Worm (Caenorhabditis elegans) whole organism, midembryonic: ENCODE measurements around the gene cept-1.

Source experiments
- T22C8.4 ChIP-seq: fragments of 200-800 bp; sonication (Bioruptor generic); IDR thresholded peaks from 2 replicates; pipeline ENCODE4 v1.3.6; 2022; ENCODE audit warnings: missing genetic modification characterization, missing compliant biosample characterization
- flt-1 ChIP-seq: fragments of 200-800 bp; sonication (Bioruptor generic); IDR thresholded peaks from 2 replicates; pipeline ENCODE4 v1.3.6; 2022; ENCODE audit warnings: missing genetic modification characterization, missing compliant biosample characterization
- klf-2 ChIP-seq: fragments of 200-800 bp; sonication (Bioruptor generic); conservative IDR thresholded peaks from 2 replicates; pipeline ENCODE4 v1.3.6; 2022; ENCODE audit warnings: missing genetic modification reagents, missing genetic modification characterization, missing compliant biosample characterization
- med-1 ChIP-seq: sonication (generic microtip); optimal IDR thresholded peaks from 2 replicates; lab custom pipeline; 2017; ENCODE audit warnings: missing genetic modification characterization, mild to moderate bottlenecking, missing compliant biosample characterization, antibody characterized with exemption, missing genetic modification reagents; ENCODE audit not compliant: insufficient read depth
- ztf-23 ChIP-seq: fragments of 200-800 bp; sonication (Bioruptor generic); IDR thresholded peaks from 2 replicates; pipeline ENCODE4 v1.3.6; 2022; ENCODE audit warnings: missing genetic modification reagents, missing genetic modification characterization, missing compliant biosample characterization
- ztf-29 ChIP-seq: fragments of 200-800 bp; sonication (Bioruptor generic); IDR thresholded peaks from 2 replicates; pipeline ENCODE4 v1.3.6; 2022; ENCODE audit warnings: missing genetic modification reagents, missing genetic modification characterization, missing compliant biosample characterization

DNA sequence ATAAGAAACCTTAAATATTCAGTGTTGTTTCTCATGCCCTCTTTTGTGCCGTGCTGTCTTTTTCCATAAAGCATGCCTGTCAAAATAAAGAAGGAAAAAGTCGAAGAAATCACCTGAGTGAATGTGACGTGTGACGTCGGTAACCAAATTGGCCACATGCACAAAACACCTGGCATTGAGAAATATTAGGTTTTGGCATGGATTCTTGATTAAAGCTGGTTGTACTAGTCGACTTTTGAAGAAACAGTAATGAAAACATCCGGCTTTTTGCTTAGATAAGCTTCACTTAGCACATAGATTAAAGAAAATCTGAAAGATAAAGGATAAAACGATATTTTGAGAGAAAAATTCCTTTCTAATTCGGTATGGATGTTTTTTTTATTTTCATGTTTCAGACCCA is 35.7 kb upstream of the cept-1 start:
- no peak for TF ChIP-seq T22C8.4
- TF ChIP-seq flt-1 (GFP tag; lab: Robert Waterston, UW), result no peak
- TF ChIP-seq ztf-23, result no peak
- TF ChIP-seq med-1 (GFP tag; lab: Kevin White, UChicago), result no peak
- TF ChIP-seq ztf-29, result no peak
- no peak for TF ChIP-seq klf-2 (GFP tag; lab: Robert Waterston, UW)
